Fruit fly (Drosophila melanogaster) whole organism: ENCODE results near the gene pxb.

Experiments
- CG8478 ChIP-seq: fragments of >200 bp; optimal IDR thresholded peaks from 2 replicates; lab custom pipeline; 2018; ENCODE audit warnings: inconsistent platforms
- Dll ChIP-seq: fragments of >200 bp; optimal IDR thresholded peaks from 2 replicates; lab custom pipeline; 2017
- EcR ChIP-seq, 2 experiments: fragments of >200 bp; optimal IDR thresholded peaks; 2 replicates each; lab custom pipeline; 2017; ENCODE audit warnings: missing biosample characterization in 2 of 2, missing genetic modification characterization in 2 of 2, missing genetic modification reagents in 2 of 2
- pan ChIP-seq: fragments of >200 bp; optimal IDR thresholded peaks from 2 replicates; lab custom pipeline; 2017
- psq ChIP-seq: fragments of >200 bp; optimal IDR thresholded peaks from 2 replicates; lab custom pipeline; 2017
- usp ChIP-seq: fragments of >200 bp; optimal IDR thresholded peaks from 2 replicates; lab custom pipeline; 2017; ENCODE audit warnings: missing biosample characterization, missing genetic modification characterization, mixed read lengths

The pxb gene

DNA sequence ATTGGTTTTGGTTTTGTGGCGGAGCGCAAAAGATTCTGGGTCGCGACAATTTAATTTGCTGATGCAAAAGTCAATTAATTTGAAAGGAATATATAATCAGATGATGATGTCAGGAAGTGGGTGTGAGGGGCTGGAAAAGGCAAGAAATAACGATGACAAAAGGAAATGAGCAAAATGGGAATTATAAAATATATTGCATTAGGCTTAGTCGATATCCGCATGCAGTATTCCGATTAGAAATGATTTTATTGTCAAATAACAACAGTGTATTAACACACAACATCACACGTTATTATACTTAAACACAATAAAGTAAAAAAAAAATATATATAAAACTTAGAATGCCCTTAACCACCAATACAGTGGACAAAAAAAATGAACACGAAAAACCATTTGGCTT, 65.5 kb downstream of the pxb start, which contains the start of gene CG34274:
TSS of gene CG34274 (plus strand) at position 301 of the 400 bp plus-strand sequence.
- TF ChIP-seq psq (lab: Kevin White, UChicago) (no peak), Dll (lab: Kevin White, UChicago) (no peak), EcR (GFP tag; optimal IDR thresholded peaks at IDR 0.05; lab: Kevin White, UChicago) (no peak), CG8478 (lab: Kevin White, UChicago) (no peak), pan (lab: Kevin White, UChicago) (no peak), usp (GFP tag; lab: Kevin White, UChicago) (no peak)
